Worm (Caenorhabditis elegans): ENCODE data around the gene C07A9.12.

- TF ChIP-seq nhr-11 (tag; optimal IDR thresholded peaks at IDR 0.05) (no peak), lsy-2 (tag; optimal IDR thresholded peaks at IDR 0.05) (no peak), aly-2 (tag; optimal IDR thresholded peaks at IDR 0.05) (no peak), ZK546.5 (tag; optimal IDR thresholded peaks at IDR 0.05) (no peak), snpc-4 (tag; optimal IDR thresholded peaks at IDR 0.05) (no peak), unc-39 (tag; optimal IDR thresholded peaks at IDR 0.05) (no peak)
Observed at ce11 chrIII:9757414-9757813, 30.1 kb upstream of the C07A9.12 start, which contains the start of gene vps-53.
